Fruit fly (Drosophila melanogaster) whole organism, pupa: ENCODE measurements around the gene gskt.

ENCODE experiments used
- CG10348 ChIP-seq: fragments of 200-800 bp; sonication (Bioruptor generic); IDR thresholded peaks from 2 replicates; pipeline ENCODE4 v1.3.6; 2022; ENCODE audit warnings: missing biosample characterization, missing genetic modification characterization
- CG12605 ChIP-seq: fragments of 200-800 bp; sonication (Bioruptor generic); IDR thresholded peaks from 2 replicates; pipeline ENCODE4 v1.3.6; 2022; ENCODE audit warnings: missing biosample characterization, missing genetic modification characterization
- CG13204 ChIP-seq: fragments of 200-800 bp; sonication (Bioruptor generic); optimal IDR thresholded peaks from 2 replicates; lab custom pipeline; 2018; ENCODE audit warnings: missing biosample characterization, mild to moderate bottlenecking, missing genetic modification characterization, moderate library complexity
- CG14655 ChIP-seq: fragments of 200-800 bp; sonication (Bioruptor generic); optimal IDR thresholded peaks from 3 replicates; lab custom pipeline; 2017; ENCODE audit warnings: mild to moderate bottlenecking, missing biosample characterization, missing genetic modification reagents, missing genetic modification characterization
- CG15710 ChIP-seq: fragments of 200-800 bp; sonication (Bioruptor generic); optimal IDR thresholded peaks from 2 replicates; lab custom pipeline; 2018; ENCODE audit warnings: missing biosample characterization, mild to moderate bottlenecking, missing genetic modification characterization, moderate library complexity
- CG17806 ChIP-seq: fragments of 200-800 bp; sonication (Bioruptor generic); optimal IDR thresholded peaks from 2 replicates; lab custom pipeline; 2018; ENCODE audit warnings: missing biosample characterization, mild to moderate bottlenecking, missing genetic modification characterization, moderate library complexity
- CG32121 ChIP-seq: fragments of 200-800 bp; sonication (Bioruptor generic); IDR thresholded peaks from 2 replicates; pipeline ENCODE4 v1.3.6; 2022; ENCODE audit warnings: missing biosample characterization, missing genetic modification characterization
- CG34367 ChIP-seq: fragments of 200-800 bp; sonication (Bioruptor generic); optimal IDR thresholded peaks from 2 replicates; lab custom pipeline; 2018; ENCODE audit warnings: missing biosample characterization, mild to moderate bottlenecking, missing genetic modification characterization
- CG4496 ChIP-seq: fragments of 200-800 bp; sonication (Bioruptor generic); IDR thresholded peaks from 3 replicates; pipeline ENCODE4 v1.3.6; 2022; ENCODE audit warnings: missing biosample characterization, missing genetic modification characterization
- CG8159 ChIP-seq: fragments of 200-800 bp; sonication (Bioruptor generic); optimal IDR thresholded peaks from 3 replicates; lab custom pipeline; 2018; ENCODE audit warnings: missing biosample characterization, mild to moderate bottlenecking, missing genetic modification characterization, moderate library complexity
- CG8301 ChIP-seq: fragments of 200-800 bp; sonication (Bioruptor generic); optimal IDR thresholded peaks from 2 replicates; lab custom pipeline; 2018; ENCODE audit warnings: missing biosample characterization, mild to moderate bottlenecking, missing genetic modification characterization
- CG9948 ChIP-seq: fragments of 200-800 bp; sonication (Bioruptor generic); optimal IDR thresholded peaks from 2 replicates; lab custom pipeline; 2018; ENCODE audit warnings: missing biosample characterization, mild to moderate bottlenecking, missing genetic modification characterization, moderate library complexity
- D1 ChIP-seq: fragments of 200-800 bp; sonication (Bioruptor generic); optimal IDR thresholded peaks from 2 replicates; lab custom pipeline; 2018; ENCODE audit warnings: missing biosample characterization, mild to moderate bottlenecking, missing genetic modification characterization, moderate library complexity
- EcR ChIP-seq: fragments of 200-800 bp; sonication (Bioruptor generic); optimal IDR thresholded peaks from 3 replicates; lab custom pipeline; 2019; ENCODE audit warnings: missing biosample characterization, missing genetic modification characterization, mild to moderate bottlenecking, moderate library complexity, missing genetic modification reagents
- Ets98B ChIP-seq: fragments of 200-800 bp; sonication (Bioruptor generic); IDR thresholded peaks from 2 replicates; pipeline ENCODE4 v1.3.6; 2022; ENCODE audit warnings: missing biosample characterization, missing genetic modification characterization
- Pif1A ChIP-seq: fragments of 200-800 bp; sonication (Bioruptor generic); optimal IDR thresholded peaks from 3 replicates; lab custom pipeline; 2016; ENCODE audit warnings: missing biosample characterization, missing genetic modification characterization
- Pif1B ChIP-seq: fragments of 200-800 bp; sonication (Bioruptor generic); optimal IDR thresholded peaks from 3 replicates; lab custom pipeline; 2016; ENCODE audit warnings: missing biosample characterization, missing genetic modification characterization
- Snoo ChIP-seq: fragments of 200-800 bp; sonication (Bioruptor generic); optimal IDR thresholded peaks from 3 replicates; lab custom pipeline; 2017; ENCODE audit warnings: missing biosample characterization, mild to moderate bottlenecking, missing genetic modification characterization, inconsistent platforms
- fd96Ca ChIP-seq: fragments of 200-800 bp; sonication (Bioruptor generic); IDR thresholded peaks from 3 replicates; pipeline ENCODE4 v1.3.6; 2022; ENCODE audit warnings: missing biosample characterization, missing genetic modification characterization
- gl ChIP-seq: fragments of 200-800 bp; sonication (Bioruptor generic); optimal IDR thresholded peaks from 2 replicates; lab custom pipeline; 2018; ENCODE audit warnings: missing biosample characterization, mild to moderate bottlenecking, missing genetic modification characterization
- rn ChIP-seq: fragments of 200-800 bp; sonication (Bioruptor generic); IDR thresholded peaks from 2 replicates; pipeline ENCODE4 v1.3.6; 2022; ENCODE audit warnings: missing biosample characterization, missing genetic modification characterization

The gskt gene

dm6 chr3R:31384108-31384507 is 11.9 kb downstream of the gskt start:
- TF ChIP-seq CG8301 (tag; lab: Kevin White, UChicago), result peak; percentile 99
- TF ChIP-seq CG9948 (tag; lab: Kevin White, UChicago), result peak; percentile 97
- peak; percentile 98 for TF ChIP-seq Pif1A (GFP tag; lab: Kevin White, UChicago)
- TF ChIP-seq CG17806, result peak; percentile 97
- peak; percentile 97 for TF ChIP-seq rn
- TF ChIP-seq Snoo (tag; lab: Kevin White, UChicago), result peak; percentile 98
- peak; percentile 91 for TF ChIP-seq gl (tag; lab: Kevin White, UChicago)
- TF ChIP-seq CG34367 (tag; lab: Kevin White, UChicago), result peak; percentile 93
- TF ChIP-seq CG13204, result no peak
- TF ChIP-seq CG8159 (tag; lab: Kevin White, UChicago), result peak; percentile 93
- peak; percentile 99 for TF ChIP-seq fd96Ca
- peak; percentile 99 for TF ChIP-seq CG14655 (GFP tag; lab: Kevin White, UChicago)
- peak; percentile 81 for TF ChIP-seq D1
- peak; percentile 98 for TF ChIP-seq Ets98B
- peak; percentile 98 for TF ChIP-seq Pif1B
- peak; percentile 99 for TF ChIP-seq CG32121 (GFP tag; lab: Robert Waterston, UW)
- TF ChIP-seq CG12605 (GFP tag; lab: Robert Waterston, UW), result peak; percentile 97
- no peak for TF ChIP-seq EcR (GFP tag; lab: Kevin White, UChicago)
- TF ChIP-seq CG15710, result peak; percentile 90
- TF ChIP-seq CG4496 (GFP tag; lab: Robert Waterston, UW), result peak; percentile 99
- peak; percentile 89 for TF ChIP-seq CG10348 (GFP tag; lab: Robert Waterston, UW)

DNA sequence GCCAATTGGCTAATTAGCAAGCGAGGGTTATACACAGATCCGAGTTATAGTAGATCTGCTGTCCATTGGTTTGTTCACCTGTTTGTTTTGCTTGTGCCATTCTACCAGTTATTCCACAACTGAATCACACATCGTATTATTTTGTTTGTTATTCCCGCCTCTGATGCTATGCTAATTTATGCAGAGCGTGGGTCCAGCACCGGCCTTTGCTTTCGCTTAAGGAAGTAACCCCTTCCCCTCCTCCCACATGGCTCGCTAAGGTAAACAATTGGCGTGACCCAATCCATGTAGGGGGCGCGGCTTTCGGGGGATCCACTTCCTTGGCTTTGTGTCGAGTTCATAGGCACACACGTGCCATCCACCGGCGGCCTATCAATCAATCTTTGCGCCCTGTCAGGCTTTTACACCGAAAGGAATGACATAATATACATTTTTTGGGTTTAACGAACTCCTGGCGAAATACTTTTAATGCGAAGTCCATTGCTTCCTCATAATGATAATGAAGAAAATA is 13.6 kb downstream of the gskt start:
- TF ChIP-seq EcR (GFP tag; lab: Kevin White, UChicago), result peak; percentile 30
- no peak for TF ChIP-seq Pif1B
- no peak for TF ChIP-seq CG32121 (GFP tag; lab: Robert Waterston, UW)
- no peak for TF ChIP-seq CG8301 (tag; lab: Kevin White, UChicago)

dm6 chr3R:31393427-31393826 is 21.2 kb downstream of the gskt start, which contains the start of gene CG31204:
TSS of gene CG31204 (minus strand) at chr3R:31393527.
- TF ChIP-seq CG34367 (tag; lab: Kevin White, UChicago), result no peak
- TF ChIP-seq CG15710, result no peak
- no peak for TF ChIP-seq EcR (GFP tag; lab: Kevin White, UChicago)
- TF ChIP-seq CG32121 (GFP tag; lab: Robert Waterston, UW), result no peak
- TF ChIP-seq CG4496 (GFP tag; lab: Robert Waterston, UW), result no peak
- no peak for TF ChIP-seq CG14655 (GFP tag; lab: Kevin White, UChicago)
- no peak for TF ChIP-seq CG17806

dm6 chr3R:31395222-31395831 is 23.1 kb downstream of the gskt start, which contains the start of the genes Ugt35D1 and Gcn2:
TSS of gene Ugt35D1 (minus strand) at chr3R:31395304.
TSS of gene Gcn2 (plus strand) at chr3R:31395660.
- TF ChIP-seq CG32121 (GFP tag; lab: Robert Waterston, UW), result no peak

- TF ChIP-seq CG17806 (peak; percentile 100), CG32121 (GFP tag; lab: Robert Waterston, UW) (peak; percentile 100), gl (tag; lab: Kevin White, UChicago) (peak; percentile 100), CG4496 (GFP tag; lab: Robert Waterston, UW) (peak; percentile 100), CG15710 (peak; percentile 100), CG8159 (tag; lab: Kevin White, UChicago) (peak; percentile 100), CG10348 (GFP tag; lab: Robert Waterston, UW) (peak; percentile 99), EcR (GFP tag; lab: Kevin White, UChicago) (no peak), CG34367 (tag; lab: Kevin White, UChicago) (peak; percentile 100), CG13204 (peak; percentile 99), D1 (peak; percentile 100), Ets98B (peak; percentile 100), CG14655 (GFP tag; lab: Kevin White, UChicago) (peak; percentile 100), rn (peak; percentile 100), CG12605 (GFP tag; lab: Robert Waterston, UW) (peak; percentile 100), Pif1A (GFP tag; lab: Kevin White, UChicago) (peak; percentile 100), CG8301 (tag; lab: Kevin White, UChicago) (peak; percentile 100), CG9948 (tag; lab: Kevin White, UChicago) (peak; percentile 100), fd96Ca (peak; percentile 100), Snoo (tag; lab: Kevin White, UChicago) (peak; percentile 100), Pif1B (peak; percentile 100)
- TF ChIP-seq, all 21 proteins: peak for 20
Observed at dm6 chr3R:31404499-31405276, 32.5 kb downstream of the gskt start, which contains the start of gene Gprk2. TSS of gene Gprk2 (plus strand) at chr3R:31405245.
